Worm (Caenorhabditis elegans): ENCODE results near the gene C04B4.4.
A peak's percentile ranks its signal among the peaks of the same experiment; 100 is the strongest.

Gene C04B4.4

ce11 chrX:12282911-12283310 lies 7.7 kb upstream of the C04B4.4 start, which contains the start of gene C04B4.2 (continued):
- TF ChIP-seq ceh-58 (GFP tag; IDR thresholded peaks at IDR 0.05) = no peak
- TF ChIP-seq lir-1 (GFP tag; conservative IDR thresholded peaks at IDR 0.05) = no peak
- TF ChIP-seq Y79H2A.3 (GFP tag; conservative IDR thresholded peaks at IDR 0.05) = no peak
- TF ChIP-seq sdz-38 (tag; optimal IDR thresholded peaks at IDR 0.05) = no peak
- no peak for TF ChIP-seq hsf-1 (GFP tag; IDR thresholded peaks at IDR 0.05)
- no peak for TF ChIP-seq B0035.1 (tag; optimal IDR thresholded peaks at IDR 0.05)
- peak; percentile 78 for TF ChIP-seq efl-1 (GFP tag; optimal IDR thresholded peaks at IDR 0.05)
- TF ChIP-seq ekl-4 (GFP tag; IDR thresholded peaks at IDR 0.05) = no peak
- no peak for TF ChIP-seq B0336.3 (GFP tag; IDR thresholded peaks at IDR 0.05)
- peak; percentile 64 for TF ChIP-seq madf-8 (GFP tag; conservative IDR thresholded peaks at IDR 0.05)
- TF ChIP-seq sea-2 (GFP tag; IDR thresholded peaks at IDR 0.05) = no peak
- no peak for TF ChIP-seq bed-1 (GFP tag; IDR thresholded peaks at IDR 0.05)
- no peak for TF ChIP-seq F37B4.10 (GFP tag; IDR thresholded peaks at IDR 0.05)
- no peak for TF ChIP-seq ama-1 (optimal IDR thresholded peaks at IDR 0.05)
- no peak for TF ChIP-seq ama-1 (GFP tag; optimal IDR thresholded peaks at IDR 0.05)
- TF ChIP-seq zfh-2 (GFP tag; conservative IDR thresholded peaks at IDR 0.05) = no peak
- no peak for TF ChIP-seq Y53F4B.3 (GFP tag; IDR thresholded peaks at IDR 0.05)
- no peak for TF ChIP-seq ztf-3 (GFP tag; optimal IDR thresholded peaks at IDR 0.05)
- TF ChIP-seq lin-26 (GFP tag; IDR thresholded peaks at IDR 0.05) = no peak
- no peak for TF ChIP-seq T26A5.8 (tag; optimal IDR thresholded peaks at IDR 0.05)
- peak; percentile 54; the same call in 1 of the 2 replicates for TF ChIP-seq egrh-3 (GFP tag; IDR thresholded peaks at IDR 0.05)
- TF ChIP-seq madf-6 (GFP tag; IDR thresholded peaks at IDR 0.05) = peak; percentile 83

ce11 chrX:12284161-12284560 lies 6.5 kb upstream of the C04B4.4 start:
- TF ChIP-seq D2030.7 (GFP tag; IDR thresholded peaks at IDR 0.05) = no peak
- TF ChIP-seq zim-3 (tag; optimal IDR thresholded peaks at IDR 0.05) = no peak
- no peak for TF ChIP-seq F57C9.4 (tag; optimal IDR thresholded peaks at IDR 0.05)
- no peak for TF ChIP-seq sptf-2 (GFP tag; optimal IDR thresholded peaks at IDR 0.05)
- no peak for TF ChIP-seq T26A5.8 (tag; optimal IDR thresholded peaks at IDR 0.05)
- TF ChIP-seq F22D6.2 (tag; optimal IDR thresholded peaks at IDR 0.05) = no peak
- no peak for TF ChIP-seq K12H6.12 (tag; optimal IDR thresholded peaks at IDR 0.05)
- TF ChIP-seq lin-40 (tag; optimal IDR thresholded peaks at IDR 0.05) = no peak
- TF ChIP-seq attf-6 (GFP tag; IDR thresholded peaks at IDR 0.05) = no peak
- no peak for TF ChIP-seq nfya-1 (tag; optimal IDR thresholded peaks at IDR 0.05; ENCODE audit: borderline replicate concordance, insufficient read depth)
- no peak for TF ChIP-seq ZK185.1 (tag; optimal IDR thresholded peaks at IDR 0.05; ENCODE audit: poor library complexity, severe bottlenecking)
- TF ChIP-seq madf-6 (GFP tag; IDR thresholded peaks at IDR 0.05) = no peak
- TF ChIP-seq bed-1 (GFP tag; IDR thresholded peaks at IDR 0.05) = no peak
- TF ChIP-seq hlh-26 (GFP tag; conservative IDR thresholded peaks at IDR 0.05) = no peak
- TF ChIP-seq F52B5.7 (tag; optimal IDR thresholded peaks at IDR 0.05) = no peak
- no peak for TF ChIP-seq nfya-2 (GFP tag; IDR thresholded peaks at IDR 0.05)
- TF ChIP-seq ztf-3 (GFP tag; optimal IDR thresholded peaks at IDR 0.05) = no peak
- no peak for TF ChIP-seq F57A8.1 (GFP tag; optimal IDR thresholded peaks at IDR 0.05)

- TF ChIP-seq K11D2.4 (GFP tag; IDR thresholded peaks at IDR 0.05) (no peak), madf-8 (GFP tag; conservative IDR thresholded peaks at IDR 0.05) (no peak), him-1 (tag; optimal IDR thresholded peaks at IDR 0.05) (no peak), attf-3 (GFP tag; conservative IDR thresholded peaks at IDR 0.05) (no peak), die-1 (tag; optimal IDR thresholded peaks at IDR 0.05) (no peak), hmg-1.2 (GFP tag; IDR thresholded peaks at IDR 0.05) (no peak), Y79H2A.3 (GFP tag; conservative IDR thresholded peaks at IDR 0.05) (no peak), F49E8.2 (tag; optimal IDR thresholded peaks at IDR 0.05; ENCODE audit: insufficient read depth) (no peak), ets-4 (GFP tag; optimal IDR thresholded peaks at IDR 0.05) (no peak), aptf-3 (GFP tag; IDR thresholded peaks at IDR 0.05) (no peak)
These were observed 5.1 kb upstream of the C04B4.4 start, which contains the start of gene lips-2 for ce11 chrX:12285496-12285895. Gene lips-2, plus strand, starts transcription at chrX:12285796.
